Fruit fly (Drosophila melanogaster) whole organism, embryonic: ENCODE results near the gene CG2267.

Source experiments
- BEAF-32 ChIP-seq: fragments of 200-800 bp; sonication (Bioruptor generic); optimal IDR thresholded peaks from 3 replicates; lab custom pipeline; 2017; ENCODE audit warnings: missing biosample characterization, missing genetic modification characterization, mild to moderate bottlenecking, moderate library complexity, missing genetic modification reagents
- Bgb ChIP-seq: fragments of 200-800 bp; sonication (Bioruptor generic); IDR thresholded peaks from 2 replicates; pipeline ENCODE4 v1.3.6; 2022; ENCODE audit warnings: missing biosample characterization, missing genetic modification characterization; ENCODE audit not compliant: partially characterized antibody
- CG10959 ChIP-seq: fragments of 200-800 bp; sonication (Bioruptor generic); IDR thresholded peaks from 2 replicates; pipeline ENCODE4 v1.3.6; 2022; ENCODE audit warnings: missing biosample characterization, missing genetic modification characterization
- CG16815 ChIP-seq: fragments of 200-800 bp; sonication (Bioruptor generic); optimal IDR thresholded peaks from 3 replicates; lab custom pipeline; 2017; ENCODE audit warnings: missing biosample characterization, mild to moderate bottlenecking, missing genetic modification characterization
- CG1792 ChIP-seq: fragments of 200-800 bp; sonication (Bioruptor generic); optimal IDR thresholded peaks from 2 replicates; lab custom pipeline; 2016; ENCODE audit warnings: missing biosample characterization, missing genetic modification characterization
- CG18476 ChIP-seq: fragments of 200-800 bp; sonication (Bioruptor generic); optimal IDR thresholded peaks from 2 replicates; lab custom pipeline; 2016; ENCODE audit warnings: missing biosample characterization, mild to moderate bottlenecking, missing genetic modification characterization
- CG2116 ChIP-seq: fragments of 200-800 bp; sonication (Bioruptor generic); optimal IDR thresholded peaks from 3 replicates; lab custom pipeline; 2018; ENCODE audit warnings: missing biosample characterization, mild to moderate bottlenecking, missing genetic modification characterization
- CG2875 ChIP-seq: fragments of 200-800 bp; sonication (Bioruptor generic); optimal IDR thresholded peaks from 2 replicates; lab custom pipeline; 2017; ENCODE audit warnings: missing biosample characterization, mild to moderate bottlenecking, missing genetic modification characterization, missing genetic modification reagents
- CG4360 ChIP-seq: fragments of 200-800 bp; sonication (Bioruptor generic); IDR thresholded peaks from 2 replicates; pipeline ENCODE4 v1.3.6; 2022; ENCODE audit warnings: missing biosample characterization, missing genetic modification characterization
- CG4854 ChIP-seq: fragments of 200-800 bp; sonication (Bioruptor generic); optimal IDR thresholded peaks from 2 replicates; lab custom pipeline; 2016; ENCODE audit warnings: missing biosample characterization, missing genetic modification characterization, inconsistent platforms
- CG6254 ChIP-seq: fragments of 200-800 bp; sonication (Bioruptor generic); optimal IDR thresholded peaks from 3 replicates; lab custom pipeline; 2017; ENCODE audit warnings: mild to moderate bottlenecking, missing biosample characterization, missing genetic modification reagents, missing genetic modification characterization
- CG6654 ChIP-seq: fragments of 200-800 bp; sonication (Bioruptor generic); optimal IDR thresholded peaks from 2 replicates; lab custom pipeline; 2017; ENCODE audit warnings: missing biosample characterization, mild to moderate bottlenecking, missing genetic modification characterization
- CG7745 ChIP-seq: fragments of 200-800 bp; sonication (Bioruptor generic); optimal IDR thresholded peaks from 2 replicates; lab custom pipeline; 2018; ENCODE audit warnings: missing biosample characterization, mild to moderate bottlenecking, missing genetic modification characterization, moderate library complexity
- CG9609 ChIP-seq: fragments of 200-800 bp; sonication (Bioruptor generic); optimal IDR thresholded peaks from 3 replicates; lab custom pipeline; 2016; ENCODE audit warnings: missing biosample characterization, missing genetic modification characterization
- CG9797 ChIP-seq: fragments of 200-800 bp; sonication (Bioruptor generic); optimal IDR thresholded peaks from 3 replicates; lab custom pipeline; 2018; ENCODE audit warnings: missing biosample characterization, mild to moderate bottlenecking, missing genetic modification characterization
- D19A ChIP-seq: fragments of 200-800 bp; optimal IDR thresholded peaks from 3 replicates; lab custom pipeline; 2019; ENCODE audit warnings: missing biosample characterization, mild to moderate bottlenecking, missing genetic modification characterization, moderate library complexity
- Dp ChIP-seq: fragments of 200-800 bp; sonication (Bioruptor generic); optimal IDR thresholded peaks from 2 replicates; lab custom pipeline; 2018; ENCODE audit warnings: missing biosample characterization, mild to moderate bottlenecking, missing genetic modification characterization, moderate library complexity
- E2f2 ChIP-seq: fragments of 200-800 bp; sonication (Bioruptor generic); IDR thresholded peaks from 2 replicates; pipeline ENCODE4 v1.3.6; 2022; ENCODE audit warnings: missing biosample characterization, missing genetic modification characterization
- Ets65A ChIP-seq: fragments of 200-800 bp; sonication (Bioruptor generic); peaks from one replicate; lab custom pipeline; 2016; ENCODE audit warnings: missing biosample characterization, missing genetic modification characterization
- Ets97D ChIP-seq: fragments of 200-800 bp; sonication (Bioruptor generic); optimal IDR thresholded peaks from 3 replicates; lab custom pipeline; 2016; ENCODE audit warnings: missing biosample characterization, missing genetic modification characterization
- Hmx ChIP-seq: fragments of 200-800 bp; sonication (Bioruptor generic); optimal IDR thresholded peaks from 2 replicates; lab custom pipeline; 2016; ENCODE audit warnings: missing biosample characterization, missing genetic modification characterization
- Kr ChIP-seq: fragments of 200-800 bp; sonication (Bioruptor generic); optimal IDR thresholded peaks from 2 replicates; lab custom pipeline; 2017; ENCODE audit warnings: missing biosample characterization, mild to moderate bottlenecking, missing genetic modification characterization
- MBD-R2 ChIP-seq: fragments of 200-800 bp; sonication (Bioruptor generic); IDR thresholded peaks from 2 replicates; pipeline ENCODE4 v1.3.6; 2022; ENCODE audit warnings: missing biosample characterization, missing genetic modification characterization
- Mrtf ChIP-seq: fragments of 200-800 bp; sonication (Bioruptor generic); IDR thresholded peaks from 3 replicates; pipeline ENCODE4 v1.3.6; 2022; ENCODE audit warnings: missing biosample characterization, missing genetic modification characterization
- NC2α ChIP-seq: fragments of 200-800 bp; sonication (Bioruptor generic); optimal IDR thresholded peaks from 2 replicates; lab custom pipeline; 2016; ENCODE audit warnings: missing biosample characterization, missing genetic modification characterization
- Nf-YA ChIP-seq: fragments of 200-800 bp; sonication (Bioruptor generic); IDR thresholded peaks from 2 replicates; pipeline ENCODE4 v1.3.6; 2022; ENCODE audit warnings: missing biosample characterization, missing genetic modification characterization
- Optix ChIP-seq: fragments of 200-800 bp; sonication (Bioruptor generic); IDR thresholded peaks from 3 replicates; pipeline ENCODE4 v1.3.6; 2022; ENCODE audit warnings: missing biosample characterization, missing genetic modification characterization
- Ptx1 ChIP-seq: fragments of 200-800 bp; sonication (Bioruptor generic); IDR thresholded peaks from 2 replicates; pipeline ENCODE4 v1.3.6; 2022; ENCODE audit warnings: missing biosample characterization, missing genetic modification characterization
- Spps ChIP-seq: fragments of 200-800 bp; sonication (Bioruptor generic); optimal IDR thresholded peaks from 2 replicates; lab custom pipeline; 2018; ENCODE audit warnings: missing biosample characterization, mild to moderate bottlenecking, missing genetic modification characterization
- Tbp ChIP-seq: fragments of >200 bp; optimal IDR thresholded peaks from 2 replicates; lab custom pipeline; 2018; ENCODE audit warnings: missing biosample characterization, missing genetic modification characterization
- Usf ChIP-seq: fragments of 200-800 bp; sonication (Bioruptor generic); optimal IDR thresholded peaks from 2 replicates; lab custom pipeline; 2017; ENCODE audit warnings: missing genotype, missing biosample characterization, missing genetic modification characterization
- amos ChIP-seq: fragments of 200-800 bp; sonication (Bioruptor generic); IDR thresholded peaks from 2 replicates; pipeline ENCODE4 v1.3.6; 2022; ENCODE audit warnings: missing biosample characterization, missing genetic modification characterization; ENCODE audit not compliant: partially characterized antibody
- aop ChIP-seq: fragments of 200-800 bp; sonication (Bioruptor generic); IDR thresholded peaks from 2 replicates; pipeline ENCODE4 v1.3.6; 2022; ENCODE audit warnings: missing biosample characterization, missing genetic modification characterization
- bigmax ChIP-seq: fragments of 200-800 bp; sonication (Bioruptor generic); optimal IDR thresholded peaks from 2 replicates; lab custom pipeline; 2018; ENCODE audit warnings: missing biosample characterization, mild to moderate bottlenecking, missing genetic modification characterization
- bowl ChIP-seq: fragments of 200-800 bp; sonication (Bioruptor generic); IDR thresholded peaks from 2 replicates; pipeline ENCODE4 v1.3.6; 2022; ENCODE audit warnings: missing biosample characterization, missing genetic modification characterization
- chinmo ChIP-seq: fragments of 200-800 bp; sonication (Bioruptor generic); IDR thresholded peaks from 4 replicates; pipeline ENCODE4 v1.3.6; 2022; ENCODE audit warnings: missing biosample characterization, missing genetic modification characterization; ENCODE audit not compliant: partially characterized antibody
- crol ChIP-seq: fragments of 200-800 bp; sonication (Bioruptor generic); IDR thresholded peaks from 2 replicates; pipeline ENCODE4 v1.3.6; 2022; ENCODE audit warnings: missing biosample characterization, missing genetic modification characterization
- cwo ChIP-seq: fragments of 200-800 bp; sonication (Bioruptor generic); optimal IDR thresholded peaks from 3 replicates; lab custom pipeline; 2017; ENCODE audit warnings: missing biosample characterization, missing genetic modification characterization, mild to moderate bottlenecking, moderate library complexity, missing genetic modification reagents
- en ChIP-seq: fragments of 200-800 bp; sonication (Bioruptor generic); optimal IDR thresholded peaks from 2 replicates; lab custom pipeline; 2016; ENCODE audit warnings: missing biosample characterization, missing genetic modification characterization
- gce ChIP-seq: fragments of 200-800 bp; sonication (Bioruptor generic); IDR thresholded peaks from 3 replicates; pipeline ENCODE4 v1.3.6; 2022; ENCODE audit warnings: missing biosample characterization, missing genetic modification characterization
- gcm2 ChIP-seq: fragments of 200-800 bp; sonication (Bioruptor generic); optimal IDR thresholded peaks from 2 replicates; lab custom pipeline; 2016; ENCODE audit warnings: missing biosample characterization, missing genetic modification characterization
- ham ChIP-seq: fragments of 200-800 bp; sonication (Bioruptor generic); IDR thresholded peaks from 2 replicates; pipeline ENCODE4 v1.3.6; 2022; ENCODE audit warnings: missing biosample characterization, missing genetic modification characterization
- her ChIP-seq: fragments of 200-800 bp; sonication (Bioruptor generic); optimal IDR thresholded peaks from 2 replicates; lab custom pipeline; 2016; ENCODE audit warnings: missing biosample characterization, missing genetic modification characterization
- ind ChIP-seq: fragments of 200-800 bp; sonication (Bioruptor generic); optimal IDR thresholded peaks from 3 replicates; lab custom pipeline; 2016; ENCODE audit warnings: missing biosample characterization, missing genetic modification characterization
- lmd ChIP-seq: fragments of 200-800 bp; sonication (Bioruptor generic); IDR thresholded peaks from 2 replicates; pipeline ENCODE4 v1.3.6; 2022; ENCODE audit warnings: missing biosample characterization, missing genetic modification characterization
- lov ChIP-seq, 2 experiments: fragments of 200-800 bp in 1 of 2; fragments of >200 bp in 1 of 2; sonication (Bioruptor generic) in 1 of 2; IDR thresholded peaks in 1 of 2; optimal IDR thresholded peaks in 1 of 2; 2 replicates in 1 of 2; 3 replicates in 1 of 2; pipeline versions ENCODE4 v1.3.6 to Lab custom; 2017 to 2022; ENCODE audit warnings: missing biosample characterization in 1 of 2, missing genetic modification characterization in 1 of 2
- nmo ChIP-seq: fragments of 200-800 bp; sonication (Bioruptor generic); optimal IDR thresholded peaks from 2 replicates; lab custom pipeline; 2018; ENCODE audit warnings: missing biosample characterization, mild to moderate bottlenecking, missing genetic modification characterization, moderate library complexity
- pros ChIP-seq: fragments of 200-800 bp; sonication (Bioruptor generic); optimal IDR thresholded peaks from 3 replicates; lab custom pipeline; 2019; ENCODE audit warnings: missing biosample characterization, mild to moderate bottlenecking, missing genetic modification characterization, moderate library complexity
- vnd ChIP-seq: fragments of 200-800 bp; sonication (Bioruptor generic); IDR thresholded peaks from 3 replicates; pipeline ENCODE4 v1.3.6; 2022; ENCODE audit warnings: missing biosample characterization, missing genetic modification characterization; ENCODE audit not compliant: partially characterized antibody

CG2267 gene

DNA sequence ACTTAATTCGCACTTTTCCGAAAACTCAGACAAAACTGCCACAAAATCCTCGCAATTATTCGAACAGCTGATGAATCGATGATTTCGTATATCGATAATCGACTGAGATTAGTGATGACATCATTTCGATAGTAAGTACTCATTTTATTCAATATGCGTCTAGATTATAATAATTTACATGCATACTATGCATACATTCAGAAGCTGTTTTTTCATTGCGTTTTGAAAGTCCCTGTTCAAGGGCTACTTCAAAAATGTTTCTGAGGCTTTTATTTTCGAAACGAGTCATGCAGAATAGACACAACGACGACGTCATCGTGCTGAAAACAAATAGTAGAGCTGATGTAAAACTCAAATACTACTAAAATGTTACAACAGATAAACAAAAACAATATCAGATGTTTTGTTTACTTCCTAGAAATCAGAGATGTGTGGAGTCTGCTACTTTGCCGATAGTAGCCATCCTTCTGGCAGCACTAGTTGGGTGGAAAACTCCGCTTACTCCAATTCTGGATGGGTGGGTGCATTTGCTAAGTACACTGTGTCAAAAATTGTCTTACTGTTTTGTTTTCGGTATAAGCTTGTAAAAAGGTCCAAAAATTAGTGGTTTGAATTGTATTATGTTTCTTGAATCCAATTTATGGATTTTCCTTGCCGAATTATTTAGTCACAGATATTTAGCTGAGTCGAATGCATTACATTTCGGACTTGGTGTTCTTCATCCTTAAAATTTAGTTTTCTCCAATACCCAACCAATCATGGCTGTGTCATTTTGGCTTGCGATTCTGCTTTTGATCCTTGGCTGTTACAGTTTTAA lies 27.2 kb downstream of the CG2267 start, which contains the start of the genes CG2246 and CG31021 (continued):
- TF ChIP-seq en (GFP tag; lab: Kevin White, UChicago) (no peak), CG2875 (GFP tag; lab: Kevin White, UChicago) (no peak), CG16815 (GFP tag; lab: Kevin White, UChicago) (peak; percentile 43), Hmx (GFP tag; lab: Kevin White, UChicago) (no peak), CG7745 (no peak), Mrtf (GFP tag; lab: Robert Waterston, UW) (peak; percentile 55; the same call in 2 of the 3 replicates), crol (no peak), ind (GFP tag; lab: Kevin White, UChicago) (peak; percentile 57), CG6654 (GFP tag; lab: Kevin White, UChicago) (no peak), vnd (GFP tag; lab: Robert Waterston, UW) (peak; percentile 77), amos (GFP tag; lab: Robert Waterston, UW) (peak; percentile 92), CG2116 (GFP tag; lab: Kevin White, UChicago) (peak; percentile 64), Ets65A (GFP tag; lab: Kevin White, UChicago) (peak; percentile 99), CG9797 (peak; percentile 30), CG1792 (peak; percentile 25), CG10959 (no peak), Tbp (no peak), BEAF-32 (GFP tag; lab: Kevin White, UChicago) (peak; percentile 96), cwo (GFP tag; lab: Kevin White, UChicago) (no peak), Optix (GFP tag; lab: Robert Waterston, UW) (no peak), Dp (GFP tag; lab: Kevin White, UChicago) (peak; percentile 36), D19A (peak; percentile 22), Nf-YA (GFP tag; lab: Robert Waterston, UW) (no peak), CG4854 (GFP tag; lab: Kevin White, UChicago) (peak; percentile 27), Bgb (peak; percentile 88), nmo (peak; percentile 64), Ets97D (GFP tag; lab: Kevin White, UChicago) (peak; percentile 86), her (GFP tag; lab: Kevin White, UChicago) (peak; percentile 41), ham (GFP tag; lab: Robert Waterston, UW) (no peak), lmd (peak; percentile 36; the same call in 1 of the 2 replicates), CG18476 (GFP tag; lab: Kevin White, UChicago) (peak; percentile 2), CG9609 (peak; percentile 36), CG6254 (GFP tag; lab: Kevin White, UChicago) (no peak), Kr (no peak), pros (GFP tag; lab: Kevin White, UChicago) (no peak), MBD-R2 (GFP tag; lab: Robert Waterston, UW) (peak; percentile 73; the same call in 1 of the 2 replicates), Usf (no peak), gcm2 (GFP tag; lab: Kevin White, UChicago) (no peak), chinmo (GFP tag; lab: Robert Waterston, UW) (peak; percentile 71; the same call in 1 of the 4 replicates), gce (GFP tag; lab: Robert Waterston, UW) (0 out of 3 replicates have a peak, but pooled peaks have one; percentile 25), bigmax (no peak), CG4360 (no peak), Spps (no peak), E2f2 (peak; percentile 40; the same call in 1 of the 2 replicates), bowl (GFP tag; lab: Robert Waterston, UW) (no peak), NC2α (GFP tag; lab: Kevin White, UChicago) (no peak), lov (optimal IDR thresholded peaks at IDR 0.05; lab: Kevin White, UChicago) (no peak), lov (GFP tag; IDR thresholded peaks at IDR 0.05; lab: Robert Waterston, UW) (no peak), Ptx1 (peak; percentile 43; the same call in 1 of the 2 replicates), aop (GFP tag; lab: Robert Waterston, UW) (no peak)
